Worm (Caenorhabditis elegans): Measurements from ENCODE around the gene T07G12.5.

Gene T07G12.5

DNA sequence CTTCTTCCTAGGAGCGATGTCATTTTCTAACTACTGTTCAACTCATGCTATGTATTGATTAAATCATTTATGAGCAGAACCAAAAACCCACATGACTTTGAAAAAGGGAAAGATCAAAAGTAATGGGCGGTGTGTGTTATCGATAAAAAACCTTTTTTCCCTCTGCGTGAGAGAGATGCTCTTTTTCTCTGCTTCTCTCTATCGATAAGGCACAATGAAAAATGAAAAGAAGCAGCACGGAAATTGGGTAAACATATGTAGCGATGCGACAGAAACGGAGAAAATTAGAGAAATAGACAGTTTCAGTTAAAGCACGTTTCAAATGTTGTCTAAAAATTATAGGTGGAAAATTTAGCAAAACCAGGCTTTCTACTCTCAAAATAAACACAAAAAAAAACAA lies 42.6 kb downstream of the T07G12.5 start:
- peak; percentile 13 for TF ChIP-seq hlh-1 (tag; optimal IDR thresholded peaks at IDR 0.05)
- TF ChIP-seq nhr-28 (tag; optimal IDR thresholded peaks at IDR 0.05), result no peak
- TF ChIP-seq blmp-1 (tag; optimal IDR thresholded peaks at IDR 0.05), result no peak
- no peak for TF ChIP-seq sptf-1 (tag; optimal IDR thresholded peaks at IDR 0.05)
- no peak for TF ChIP-seq lin-13 (tag; optimal IDR thresholded peaks at IDR 0.05)
- TF ChIP-seq unc-120 (tag; optimal IDR thresholded peaks at IDR 0.05; ENCODE audit: poor library complexity, severe bottlenecking), result peak; percentile 4
- no peak for TF ChIP-seq zip-8 (tag; optimal IDR thresholded peaks at IDR 0.05)

DNA sequence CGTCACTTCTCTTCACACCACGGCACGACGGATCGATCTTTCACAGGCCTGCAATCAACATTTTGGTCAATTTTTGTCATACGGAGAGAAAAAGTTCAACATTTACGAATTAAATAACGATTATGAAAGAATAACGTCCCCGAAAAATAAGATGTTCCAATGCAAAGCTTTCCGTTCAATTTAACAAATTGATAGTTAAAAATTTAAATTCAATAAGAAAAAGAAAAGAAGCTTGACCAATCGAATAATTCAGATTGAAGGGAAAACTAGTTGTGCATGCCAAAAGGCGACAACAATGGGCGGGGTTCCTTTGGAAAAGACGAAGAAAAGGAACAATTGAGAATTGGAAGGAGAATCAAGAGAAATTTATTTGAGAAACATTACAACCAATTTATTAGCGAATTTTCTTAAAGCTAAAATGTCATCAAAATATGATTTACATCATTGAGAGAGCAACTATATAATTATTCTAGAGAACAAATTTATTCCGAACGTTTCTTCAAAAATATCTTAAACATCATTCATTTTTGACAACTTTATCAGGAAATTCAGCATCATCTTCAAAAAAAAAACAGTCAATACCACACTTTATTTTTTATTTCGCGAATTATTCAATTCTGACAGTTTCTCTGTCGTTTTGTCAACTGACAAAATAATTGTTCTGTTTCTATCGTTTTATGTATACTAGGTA lies 43.2 kb downstream of the T07G12.5 start, which contains the start of gene tax-6:
Gene tax-6, minus strand, starts transcription at position 51 of the 691 bp plus-strand sequence.
- TF ChIP-seq lin-13 (tag; optimal IDR thresholded peaks at IDR 0.05) (no peak), ces-1 (GFP tag; optimal IDR thresholded peaks at IDR 0.05) (peak; percentile 7)

DNA sequence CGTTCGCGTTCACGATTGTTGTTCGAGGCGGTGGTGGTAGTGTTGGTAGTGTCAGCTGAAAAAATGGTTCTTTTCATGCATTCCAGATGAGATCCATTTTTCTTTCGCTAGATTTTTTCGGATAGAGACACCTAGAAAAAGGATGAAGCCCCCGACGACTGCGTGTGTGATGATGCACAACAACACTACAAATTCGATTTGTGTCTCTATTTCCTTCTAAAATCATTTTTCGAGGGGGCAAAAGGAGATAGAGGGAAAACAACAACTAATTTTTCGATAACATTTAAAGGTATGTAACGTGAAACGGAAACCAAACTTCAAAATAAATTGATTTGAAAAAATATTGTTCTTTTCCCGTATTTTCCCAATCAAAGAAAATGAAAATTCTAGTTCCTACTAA lies 44.5 kb downstream of the T07G12.5 start:
- TF ChIP-seq ces-1 (GFP tag; optimal IDR thresholded peaks at IDR 0.05) (peak; percentile 75), unc-39 (tag; optimal IDR thresholded peaks at IDR 0.05) (no peak)

DNA sequence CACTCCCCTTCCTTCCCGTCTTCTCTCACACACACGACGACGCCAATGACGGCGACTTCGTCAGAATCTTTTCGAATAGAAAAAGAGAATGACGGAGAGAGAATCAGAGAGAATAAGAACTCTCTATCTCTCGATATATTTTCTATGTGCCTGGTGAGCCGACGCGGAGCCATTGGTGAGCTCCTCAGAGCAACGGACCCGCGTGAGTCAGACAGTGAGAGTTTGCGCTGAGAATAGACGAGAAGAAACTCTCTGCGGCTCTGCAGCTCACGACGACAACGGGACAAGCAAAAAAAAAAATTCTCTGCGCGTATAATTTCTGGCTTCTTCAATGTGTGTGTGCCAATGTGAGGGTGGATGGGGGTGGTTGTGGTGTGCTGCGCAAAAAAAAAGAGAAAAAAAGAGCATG lies 45.0 kb downstream of the T07G12.5 start:
- TF ChIP-seq unc-39 (tag; optimal IDR thresholded peaks at IDR 0.05) (no peak), unc-62 (GFP tag; optimal IDR thresholded peaks at IDR 0.05) (peak; percentile 17), mls-2 (tag; optimal IDR thresholded peaks at IDR 0.05) (peak; percentile 9), ces-1 (GFP tag; optimal IDR thresholded peaks at IDR 0.05) (peak; percentile 22), flh-1 (GFP tag; optimal IDR thresholded peaks at IDR 0.05) (no peak), mep-1 (tag; optimal IDR thresholded peaks at IDR 0.05) (peak; percentile 7), sptf-1 (tag; optimal IDR thresholded peaks at IDR 0.05) (peak; percentile 36)

DNA sequence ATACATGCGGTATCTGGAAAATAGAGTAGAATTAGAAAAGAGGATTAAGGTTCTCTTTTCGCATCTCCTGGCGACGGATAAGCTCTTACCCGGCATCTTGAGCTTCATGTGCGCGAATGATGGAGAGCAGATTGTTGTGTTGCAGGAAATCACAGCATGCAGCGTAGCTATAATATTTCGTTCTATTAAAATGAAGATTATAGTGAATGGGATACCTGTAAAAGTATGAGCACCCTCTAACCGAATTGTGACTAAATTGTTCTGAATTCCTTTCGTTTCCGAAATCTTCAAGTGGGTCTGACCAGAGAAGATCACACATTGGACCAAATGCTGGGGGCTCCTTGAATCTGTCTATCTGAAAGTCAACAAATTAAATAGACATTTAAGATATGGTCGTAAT lies 46.5 kb downstream of the T07G12.5 start:
- TF ChIP-seq lsy-2 (tag; optimal IDR thresholded peaks at IDR 0.05), result no peak
